Worm (Caenorhabditis elegans) whole organism, late embryonic: ENCODE results near the gene Y37D8A.2.

Experiments used
- ceh-14 ChIP-seq: sonication (generic microtip); optimal IDR thresholded peaks from 2 replicates; lab custom pipeline; 2016; ENCODE audit warnings: missing genotype, missing genetic modification characterization, missing compliant biosample characterization
- dmd-4 ChIP-seq: sonication (generic microtip); optimal IDR thresholded peaks from 2 replicates; lab custom pipeline; 2016; ENCODE audit warnings: borderline replicate concordance, missing genetic modification characterization, missing compliant biosample characterization
- fax-1 ChIP-seq: sonication (generic microtip); optimal IDR thresholded peaks from 2 replicates; lab custom pipeline; 2016; ENCODE audit warnings: missing genotype, missing genetic modification characterization, missing compliant biosample characterization
- mec-3 ChIP-seq: sonication (generic microtip); optimal IDR thresholded peaks from 2 replicates; lab custom pipeline; 2016; ENCODE audit warnings: borderline replicate concordance, missing genetic modification characterization, missing compliant biosample characterization
- unc-86 ChIP-seq: sonication (generic microtip); optimal IDR thresholded peaks from 2 replicates; lab custom pipeline; 2016; ENCODE audit warnings: missing genetic modification characterization, missing compliant biosample characterization

DNA sequence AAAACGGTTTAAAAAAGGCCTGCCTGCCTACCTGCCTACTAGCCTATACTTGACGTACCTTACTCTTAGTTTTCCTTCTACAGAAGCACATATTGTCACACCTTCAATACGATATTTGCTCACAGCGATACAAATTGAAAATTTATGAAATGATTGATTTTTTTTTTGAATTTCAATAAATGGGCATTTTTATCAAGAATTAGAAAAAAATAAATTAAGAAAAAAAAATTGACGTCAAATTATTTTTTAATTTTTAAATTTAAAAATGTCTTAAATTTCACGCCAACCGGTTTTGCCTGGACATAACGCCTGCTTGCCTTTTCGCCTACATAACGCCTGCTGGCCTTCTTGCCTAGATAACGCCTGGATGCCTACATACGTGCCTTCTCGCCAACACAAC lies 13.3 kb upstream of the Y37D8A.2 start, which contains the start of gene BE10.5:
- TF ChIP-seq fax-1 (tag; lab: Kevin White, UChicago), result no peak
- no peak for TF ChIP-seq dmd-4 (tag; lab: Kevin White, UChicago)
- TF ChIP-seq mec-3 (tag; lab: Kevin White, UChicago), result no peak
- TF ChIP-seq ceh-14 (tag; lab: Kevin White, UChicago), result no peak
- no peak for TF ChIP-seq unc-86 (tag; lab: Kevin White, UChicago)
